Worm (Caenorhabditis elegans) whole organism, L4/young adult: ENCODE results near the gene fbxb-37.
"Not testable (repeated sequence)": the region's sequence is repeated elsewhere in the genome, so short reads cannot be mapped to it uniquely, and the experiment has no call there.

Experiments used
- W03F9.2 ChIP-seq: fragments of 150-350 bp; optimal IDR thresholded peaks from 2 replicates; lab custom pipeline; 2014; ENCODE audit warnings: missing biosample characterization, missing genetic modification characterization
- dao-5 ChIP-seq: sonication (generic microtip); optimal IDR thresholded peaks from 2 replicates; lab custom pipeline; 2016; ENCODE audit warnings: missing genotype, missing genetic modification characterization, moderate library complexity, missing compliant biosample characterization
- him-1 ChIP-seq: sonication (generic microtip); optimal IDR thresholded peaks from 2 replicates; lab custom pipeline; 2016; ENCODE audit warnings: missing genotype, missing genetic modification reagents, missing genetic modification characterization, missing compliant biosample characterization

fbxb-37 gene

ce11 chrII:2094924-2095650 lies 1.4 kb upstream of the fbxb-37 start, which contains the start of gene T16A1.2:
T16A1.2 (plus strand) TSS chrII:2095600.
- TF ChIP-seq W03F9.2 = no peak
- no peak for TF ChIP-seq him-1 (tag; lab: Kevin White, UChicago)
- TF ChIP-seq dao-5 (tag; lab: Kevin White, UChicago) = no peak

ce11 chrII:2091972-2092371 lies 1.7 kb downstream of the fbxb-37 start, which contains the start of gene T16A1.10:
T16A1.10 (minus strand) TSS chrII:2092094.
- TF ChIP-seq him-1 (tag; lab: Kevin White, UChicago) = no peak
- TF ChIP-seq dao-5 (tag; lab: Kevin White, UChicago) = no peak
- no peak for TF ChIP-seq W03F9.2

ce11 chrII:2090605-2091004 lies 3.1 kb downstream of the fbxb-37 start, which contains the start of gene trpl-5:
trpl-5 (minus strand) TSS chrII:2090636.
- no peak for TF ChIP-seq him-1 (tag; lab: Kevin White, UChicago)
- no peak for TF ChIP-seq dao-5 (tag; lab: Kevin White, UChicago)
- TF ChIP-seq W03F9.2 = no peak

ce11 chrII:2087206-2087605 lies 6.5 kb downstream of the fbxb-37 start:
- TF ChIP-seq him-1 (tag; lab: Kevin White, UChicago) (no peak), W03F9.2 (no peak)

ce11 chrII:2083726-2084179 lies 9.9 kb downstream of the fbxb-37 start, which contains the start of the genes T16A1.5 and fbxc-49:
T16A1.5 (minus strand) TSS chrII:2083826.
fbxc-49 (plus strand) TSS chrII:2084129.
- TF ChIP-seq dao-5 (tag; lab: Kevin White, UChicago) (no peak), W03F9.2 (no peak), him-1 (tag; lab: Kevin White, UChicago) (no peak)

- TF ChIP-seq him-1 (tag; lab: Kevin White, UChicago) (no peak), dao-5 (tag; lab: Kevin White, UChicago) (no peak), W03F9.2 (no peak)
Measured at ce11 chrII:2081257-2081656, 12.4 kb downstream of the fbxb-37 start, which contains the start of gene T16A1.4. T16A1.4 (plus strand) TSS chrII:2081557.

ce11 chrII:2080425-2080824 lies 13.3 kb downstream of the fbxb-37 start, which contains the start of gene F07E5.9:
F07E5.9 (minus strand) TSS chrII:2080525.
- TF ChIP-seq W03F9.2 = no peak
- TF ChIP-seq dao-5 (tag; lab: Kevin White, UChicago) = no peak
- TF ChIP-seq him-1 (tag; lab: Kevin White, UChicago) = no peak

ce11 chrII:2076467-2076866 lies 17.2 kb downstream of the fbxb-37 start:
- TF ChIP-seq him-1 (tag; lab: Kevin White, UChicago) = no peak
- no peak for TF ChIP-seq W03F9.2
- no peak for TF ChIP-seq dao-5 (tag; lab: Kevin White, UChicago)

ce11 chrII:2075513-2075912 lies 18.2 kb downstream of the fbxb-37 start, which contains the start of gene F07E5.8:
F07E5.8 (minus strand) TSS chrII:2075613.
- TF ChIP-seq dao-5 (tag; lab: Kevin White, UChicago) = no peak
- TF ChIP-seq W03F9.2 = no peak
- TF ChIP-seq him-1 (tag; lab: Kevin White, UChicago) = no peak

- TF ChIP-seq him-1 (tag; lab: Kevin White, UChicago) (no peak), dao-5 (tag; lab: Kevin White, UChicago) (no peak), W03F9.2 (no peak)
Measured at ce11 chrII:2071429-2071828, 22.2 kb downstream of the fbxb-37 start, which contains the start of gene F07E5.7. F07E5.7 (minus strand) TSS chrII:2071529.

ce11 chrII:2067451-2068021 lies 26.1 kb downstream of the fbxb-37 start, which contains the start of gene F07E5.12:
F07E5.12 (plus strand) TSS chrII:2067971.
- not testable (repeated sequence) for TF ChIP-seq W03F9.2; dao-5 (tag; lab: Kevin White, UChicago); him-1 (tag; lab: Kevin White, UChicago)

ce11 chrII:2064497-2064896 lies 29.2 kb downstream of the fbxb-37 start, which contains the start of gene fbxb-6:
fbxb-6 (plus strand) TSS chrII:2064797.
- no peak for TF ChIP-seq dao-5 (tag; lab: Kevin White, UChicago)
- TF ChIP-seq W03F9.2 = no peak
- TF ChIP-seq him-1 (tag; lab: Kevin White, UChicago) = no peak

ce11 chrII:2063989-2064388 lies 29.7 kb downstream of the fbxb-37 start, which contains the start of gene F07E5.13:
F07E5.13 (minus strand) TSS chrII:2064089.
- TF ChIP-seq dao-5 (tag; lab: Kevin White, UChicago) = no peak
- TF ChIP-seq W03F9.2 = no peak
- TF ChIP-seq him-1 (tag; lab: Kevin White, UChicago) = no peak

ce11 chrII:2058985-2059384 lies 34.7 kb downstream of the fbxb-37 start, which contains the start of gene F07E5.5:
F07E5.5 (minus strand) TSS chrII:2059070.
- TF ChIP-seq dao-5 (tag; lab: Kevin White, UChicago) (no peak), W03F9.2 (no peak), him-1 (tag; lab: Kevin White, UChicago) (no peak)
